Fruit fly (Drosophila melanogaster): ENCODE data around the gene Yod1.

The Yod1 gene

dm6 chr3L:5184860-5185639 is 51.4 kb downstream of the Yod1 start (continued):
- peak; percentile 37; the same call in 1 of the 2 replicates for TF ChIP-seq stc (GFP tag; IDR thresholded peaks at IDR 0.05)
- no peak for TF ChIP-seq Camta (GFP tag; optimal IDR thresholded peaks at IDR 0.05)
- peak; percentile 53; the same call in 1 of the 3 replicates for TF ChIP-seq CG11560 (tag; IDR thresholded peaks at IDR 0.05)
- peak; percentile 44 for TF ChIP-seq CG3847 (GFP tag; IDR thresholded peaks at IDR 0.05)
- TF ChIP-seq CG4282 (GFP tag; optimal IDR thresholded peaks at IDR 0.05) = peak; percentile 31
- peak; percentile 7 for TF ChIP-seq CG14710 (tag; optimal IDR thresholded peaks at IDR 0.05)
- peak; percentile 32 for TF ChIP-seq CG15011 (GFP tag; optimal IDR thresholded peaks at IDR 0.05)
- no peak for TF ChIP-seq Ada2b (GFP tag; IDR thresholded peaks at IDR 0.05)
- peak; percentile 41 for TF ChIP-seq seq (GFP tag; IDR thresholded peaks at IDR 0.05)
- TF ChIP-seq CG8089 (GFP tag; optimal IDR thresholded peaks at IDR 0.05) = no peak
- TF ChIP-seq CG2116 (GFP tag; optimal IDR thresholded peaks at IDR 0.05) = no peak
- no peak for TF ChIP-seq CG13123 (GFP tag; optimal IDR thresholded peaks at IDR 0.05)
- TF ChIP-seq CG13424 (tag; optimal IDR thresholded peaks at IDR 0.05) = peak; percentile 55
- TF ChIP-seq Myb (GFP tag; optimal IDR thresholded peaks at IDR 0.05) = peak; percentile 38
- peak; percentile 74 for TF ChIP-seq crol (GFP tag; IDR thresholded peaks at IDR 0.05)
- TF ChIP-seq CG8290 (GFP tag; optimal IDR thresholded peaks at IDR 0.05) = no peak
- TF ChIP-seq CG8290 (tag; optimal IDR thresholded peaks at IDR 0.05) = peak in 1 of 2 experiments; percentile 8
- no peak for TF ChIP-seq Deaf1 (tag; optimal IDR thresholded peaks at IDR 0.05)
- TF ChIP-seq CG8478 (optimal IDR thresholded peaks at IDR 0.05) = no peak
- TF ChIP-seq vvl (GFP tag; IDR thresholded peaks at IDR 0.05) = peak; percentile 61; the same call in 1 of the 2 replicates
- TF ChIP-seq GATAe (GFP tag; conservative IDR thresholded peaks at IDR 0.05) = no peak
- peak; percentile 4 for TF ChIP-seq CG12219 (GFP tag; optimal IDR thresholded peaks at IDR 0.05)
- no peak for TF ChIP-seq TFAM (GFP tag; optimal IDR thresholded peaks at IDR 0.05)
- 0 out of 3 replicates have a peak, but pooled peaks have one; percentile 34 for TF ChIP-seq Aef1 (GFP tag; IDR thresholded peaks at IDR 0.05)
- TF ChIP-seq CG18262 (tag; optimal IDR thresholded peaks at IDR 0.05) = peak; percentile 56
- TF ChIP-seq p53 (GFP tag; optimal IDR thresholded peaks at IDR 0.05) = no peak
- peak; percentile 62; the same call in 3 of the 4 replicates for TF ChIP-seq Dll (GFP tag; IDR thresholded peaks at IDR 0.05; ENCODE audit: partially characterized antibody)
- peak; percentile 64 for TF ChIP-seq CG7839 (tag; optimal IDR thresholded peaks at IDR 0.05)
- no peak for TF ChIP-seq CG15073 (GFP tag; optimal IDR thresholded peaks at IDR 0.05)
- TF ChIP-seq Meics (GFP tag; optimal IDR thresholded peaks at IDR 0.05) = peak; percentile 71
- TF ChIP-seq CG13296 (GFP tag; optimal IDR thresholded peaks at IDR 0.05) = no peak
- TF ChIP-seq kah (GFP tag; optimal IDR thresholded peaks at IDR 0.05) = no peak
- TF ChIP-seq CG9932 (GFP tag; IDR thresholded peaks at IDR 0.05) = peak; percentile 64
- TF ChIP-seq CHES-1-like (GFP tag; optimal IDR thresholded peaks at IDR 0.05) = no peak
- no peak for TF ChIP-seq Fer2 (tag; optimal IDR thresholded peaks at IDR 0.05)
- no peak for TF ChIP-seq MTF-1 (GFP tag; optimal IDR thresholded peaks at IDR 0.05; ENCODE audit: borderline replicate concordance)
- peak; percentile 74 for TF ChIP-seq tio (GFP tag; optimal IDR thresholded peaks at IDR 0.05)
- TF ChIP-seq az2 (GFP tag; optimal IDR thresholded peaks at IDR 0.05) = peak; percentile 53
- no peak for TF ChIP-seq CG3995 (GFP tag; optimal IDR thresholded peaks at IDR 0.05)
- TF ChIP-seq CG9817 (tag; optimal IDR thresholded peaks at IDR 0.05) = peak; percentile 24
- peak; percentile 41 for TF ChIP-seq Hr3 (GFP tag; optimal IDR thresholded peaks at IDR 0.05)
- TF ChIP-seq dati (GFP tag; IDR thresholded peaks at IDR 0.05) = no peak
- peak; percentile 72 for TF ChIP-seq CG2678 (tag; optimal IDR thresholded peaks at IDR 0.05)
- peak; percentile 52 for TF ChIP-seq Dek (tag; optimal IDR thresholded peaks at IDR 0.05)
- TF ChIP-seq Gug (GFP tag; IDR thresholded peaks at IDR 0.05) = 0 out of 4 replicates have a peak, but pooled peaks have one; percentile 19
- TF ChIP-seq Hmr (GFP tag; optimal IDR thresholded peaks at IDR 0.05) = peak; percentile 55
- TF ChIP-seq NC2α (GFP tag; optimal IDR thresholded peaks at IDR 0.05) = no peak
- no peak for TF ChIP-seq CG1647 (GFP tag; optimal IDR thresholded peaks at IDR 0.05)
- TF ChIP-seq CG6683 (GFP tag; optimal IDR thresholded peaks at IDR 0.05) = no peak
- TF ChIP-seq Dbx (GFP tag; IDR thresholded peaks at IDR 0.05) = 0 out of 3 replicates have a peak, but pooled peaks have one; percentile 25

Measured in whole organism, embryonic.